Worm (Caenorhabditis elegans): ENCODE measurements around the gene T16A9.3.

DNA sequence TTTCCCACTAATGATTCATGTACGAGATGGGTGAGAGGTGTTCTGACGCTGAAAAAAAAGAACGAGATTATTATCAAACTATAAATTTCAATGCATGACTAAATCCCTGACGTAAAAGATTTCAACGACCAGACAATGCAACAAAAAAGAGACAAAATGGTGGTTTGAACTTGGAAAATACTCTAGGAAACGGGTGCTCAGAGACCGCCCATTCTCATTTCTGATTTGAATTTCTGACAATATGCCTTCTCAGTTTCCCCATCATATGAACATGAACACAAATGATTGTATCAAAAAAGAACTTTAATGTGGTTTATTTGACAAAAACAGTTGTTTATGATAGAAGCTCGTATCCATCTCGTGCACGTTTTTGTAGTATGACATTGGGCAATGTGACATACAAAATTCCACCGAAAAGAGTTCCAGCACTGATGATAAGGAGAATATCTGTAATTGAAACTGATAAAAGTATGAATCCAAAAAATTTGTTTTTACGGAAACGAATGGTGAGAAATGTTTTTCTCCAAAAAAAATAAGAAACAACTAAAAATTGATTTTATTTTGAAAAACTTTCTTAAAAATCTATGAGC, 42.3 kb upstream of the T16A9.3 start, which contains the start of gene srd-26:
- TF ChIP-seq ama-1 (optimal IDR thresholded peaks at IDR 0.05) (no peak), hmg-4 (GFP tag; optimal IDR thresholded peaks at IDR 0.05) (no peak), hmbx-1 (tag; optimal IDR thresholded peaks at IDR 0.05) (no peak), F13C5.2 (tag; optimal IDR thresholded peaks at IDR 0.05) (no peak), flt-1 (GFP tag; IDR thresholded peaks at IDR 0.05) (no peak), ets-7 (tag; optimal IDR thresholded peaks at IDR 0.05) (no peak), tbx-37 (GFP tag; conservative IDR thresholded peaks at IDR 0.05) (no peak), tra-4 (tag; optimal IDR thresholded peaks at IDR 0.05) (no peak), hnd-1 (tag; optimal IDR thresholded peaks at IDR 0.05) (no peak), scrt-1 (GFP tag; IDR thresholded peaks at IDR 0.05) (no peak), pes-1 (GFP tag; IDR thresholded peaks at IDR 0.05) (no peak), aly-1 (tag; optimal IDR thresholded peaks at IDR 0.05) (no peak), ceh-36 (tag; optimal IDR thresholded peaks at IDR 0.05) (no peak)

All from whole organism, early embryonic.